Fruit fly (Drosophila melanogaster): ENCODE results near the gene CG13733.

- TF ChIP-seq pan (optimal IDR thresholded peaks at IDR 0.05) (no peak), dmrt93B (GFP tag; optimal IDR thresholded peaks at IDR 0.05) (no peak), Dif (GFP tag; optimal IDR thresholded peaks at IDR 0.05; ENCODE audit: partially characterized antibody) (no peak)
Measured at dm6 chr3L:17494541-17494940, 15.8 kb upstream of the CG13733 start, which contains the start of gene edin.
